Fruit fly (Drosophila melanogaster): ENCODE measurements around the gene CG13460.
A peak's percentile ranks its signal among the peaks of the same experiment; 100 is the strongest.

Gene CG13460

DNA sequence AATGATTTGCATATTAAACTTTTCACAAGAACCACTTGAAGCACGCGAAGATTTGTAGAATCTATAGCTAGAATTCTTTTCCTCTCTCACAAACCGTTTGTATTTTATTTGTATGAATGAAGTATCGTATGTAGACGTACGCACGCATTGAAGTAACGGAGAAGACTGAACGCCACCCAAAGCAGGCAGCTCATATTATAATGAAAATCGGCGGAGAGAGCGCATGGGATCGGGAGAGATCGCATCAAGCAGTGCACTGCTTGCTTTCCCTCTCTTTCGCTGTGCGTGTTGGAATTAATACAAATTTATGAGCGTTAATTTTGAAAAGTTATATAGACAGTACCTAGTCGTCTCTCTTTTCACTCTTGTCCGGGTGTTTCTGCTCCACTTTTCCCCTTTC, 17.8 kb upstream of the CG13460 start (continued):
- TF ChIP-seq CG2875 (GFP tag; optimal IDR thresholded peaks at IDR 0.05): no peak
- no peak for TF ChIP-seq CG18764 (GFP tag; optimal IDR thresholded peaks at IDR 0.05)
- no peak for TF ChIP-seq MBD-R2 (GFP tag; IDR thresholded peaks at IDR 0.05)
- no peak for TF ChIP-seq Mad (GFP tag; optimal IDR thresholded peaks at IDR 0.05)
- TF ChIP-seq CG31365 (tag; optimal IDR thresholded peaks at IDR 0.05): peak; percentile 97
- peak; percentile 9 for TF ChIP-seq sug (tag; optimal IDR thresholded peaks at IDR 0.05)
- no peak; the same call in 2 of the 3 replicates for TF ChIP-seq so (GFP tag; IDR thresholded peaks at IDR 0.05)
- no peak for TF ChIP-seq Taf1 (GFP tag; IDR thresholded peaks at IDR 0.05)
- TF ChIP-seq CG1832 (GFP tag; optimal IDR thresholded peaks at IDR 0.05): no peak
- TF ChIP-seq CG11560 (tag; IDR thresholded peaks at IDR 0.05): no peak
- no peak for TF ChIP-seq CG8924 (tag; optimal IDR thresholded peaks at IDR 0.05)
- TF ChIP-seq CG17912 (GFP tag; optimal IDR thresholded peaks at IDR 0.05): no peak
- TF ChIP-seq exex (tag; optimal IDR thresholded peaks at IDR 0.05): no peak
- no peak for TF ChIP-seq pzg (GFP tag; optimal IDR thresholded peaks at IDR 0.05)
- TF ChIP-seq CG10654 (GFP tag; optimal IDR thresholded peaks at IDR 0.05): no peak
- no peak for TF ChIP-seq Spps (tag; optimal IDR thresholded peaks at IDR 0.05)
- no peak for TF ChIP-seq seq (GFP tag; IDR thresholded peaks at IDR 0.05)
- no peak for TF ChIP-seq inv (GFP tag; IDR thresholded peaks at IDR 0.05; ENCODE audit: partially characterized antibody)
- TF ChIP-seq CG7786 (GFP tag; optimal IDR thresholded peaks at IDR 0.05): no peak
- no peak for TF ChIP-seq sisA (GFP tag; IDR thresholded peaks at IDR 0.05)
- no peak for TF ChIP-seq Atf-2 (GFP tag; optimal IDR thresholded peaks at IDR 0.05)
- no peak for TF ChIP-seq insv (GFP tag; optimal IDR thresholded peaks at IDR 0.05)
- TF ChIP-seq Dll (GFP tag; IDR thresholded peaks at IDR 0.05; ENCODE audit: partially characterized antibody): no peak
- no peak for TF ChIP-seq repo (GFP tag; optimal IDR thresholded peaks at IDR 0.05)
- TF ChIP-seq jumu (GFP tag; optimal IDR thresholded peaks at IDR 0.05): no peak
- no peak for TF ChIP-seq Side (GFP tag; optimal IDR thresholded peaks at IDR 0.05)
- no peak for TF ChIP-seq Mrtf (GFP tag; IDR thresholded peaks at IDR 0.05)
- TF ChIP-seq CG15073 (GFP tag; optimal IDR thresholded peaks at IDR 0.05): no peak
- no peak for TF ChIP-seq shn (GFP tag; optimal IDR thresholded peaks at IDR 0.05)
- TF ChIP-seq Hmr (GFP tag; optimal IDR thresholded peaks at IDR 0.05): no peak
- TF ChIP-seq CG3065 (GFP tag; optimal IDR thresholded peaks at IDR 0.05): no peak
- TF ChIP-seq CG8944 (GFP tag; optimal IDR thresholded peaks at IDR 0.05): no peak
- no peak for TF ChIP-seq tll (GFP tag; optimal IDR thresholded peaks at IDR 0.05)
- TF ChIP-seq Hr51 (GFP tag; optimal IDR thresholded peaks at IDR 0.05): no peak
- TF ChIP-seq Opbp (GFP tag; IDR thresholded peaks at IDR 0.05; ENCODE audit: partially characterized antibody): 0 out of 3 replicates have a peak, but pooled peaks have one; percentile 39
- TF ChIP-seq CG18476 (GFP tag; optimal IDR thresholded peaks at IDR 0.05): no peak
- no peak for TF ChIP-seq CG8765 (GFP tag; IDR thresholded peaks at IDR 0.05)
- no peak for TF ChIP-seq CTCF (GFP tag; optimal IDR thresholded peaks at IDR 0.05)
- TF ChIP-seq HLH3B (GFP tag; IDR thresholded peaks at IDR 0.05): no peak
- no peak for TF ChIP-seq grau (tag; optimal IDR thresholded peaks at IDR 0.05)
- TF ChIP-seq Lpt (GFP tag; optimal IDR thresholded peaks at IDR 0.05): no peak
- no peak for TF ChIP-seq tx (GFP tag; optimal IDR thresholded peaks at IDR 0.05)
- no peak for TF ChIP-seq ap (GFP tag; IDR thresholded peaks at IDR 0.05)
- TF ChIP-seq Hmx (GFP tag; optimal IDR thresholded peaks at IDR 0.05): no peak
- no peak for TF ChIP-seq nom (GFP tag; optimal IDR thresholded peaks at IDR 0.05)
- TF ChIP-seq CG4707 (GFP tag; optimal IDR thresholded peaks at IDR 0.05): no peak
- no peak for TF ChIP-seq Lhr (GFP tag; optimal IDR thresholded peaks at IDR 0.05)
- no peak for TF ChIP-seq scrt (GFP tag; optimal IDR thresholded peaks at IDR 0.05)
- no peak for TF ChIP-seq dan (GFP tag; IDR thresholded peaks at IDR 0.05)
- no peak for TF ChIP-seq CG7928 (GFP tag; optimal IDR thresholded peaks at IDR 0.05)
- TF ChIP-seq ase (GFP tag; IDR thresholded peaks at IDR 0.05): no peak
- no peak for TF ChIP-seq al (GFP tag; IDR thresholded peaks at IDR 0.05)
- no peak for TF ChIP-seq eyg (GFP tag; optimal IDR thresholded peaks at IDR 0.05)
